Fruit fly (Drosophila melanogaster) S2 (cell line): ENCODE data around the gene TotZ.

Experiments used
- CG8478 ChIP-seq: fragments of >200 bp; optimal IDR thresholded peaks from 2 replicates; lab custom pipeline; 2018
- CTCF ChIP-seq, 2 experiments: fragments of >200 bp; optimal IDR thresholded peaks; 2 replicates each; lab custom pipeline; 2018

DNA sequence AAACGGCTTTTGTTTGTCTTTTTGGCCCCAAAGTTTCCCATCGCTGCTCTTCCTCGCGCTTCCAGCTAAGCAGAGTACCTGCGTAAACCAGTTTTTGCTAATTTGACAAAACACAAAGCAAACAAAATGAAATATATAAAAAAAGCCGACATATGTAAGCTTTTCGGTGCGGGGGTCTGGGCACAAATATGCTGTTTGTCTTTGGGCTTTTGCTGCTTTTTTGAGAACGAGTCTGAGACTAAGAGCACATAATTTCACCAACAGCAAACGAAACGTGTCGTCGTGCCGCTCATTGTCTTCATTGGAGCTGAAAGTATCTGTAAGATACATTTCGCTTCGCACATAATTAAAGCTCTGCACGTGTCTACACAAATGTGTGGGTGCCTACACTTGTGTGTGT lies 38.3 kb downstream of the TotZ start:
- TF ChIP-seq CG8478 (lab: Kevin White, UChicago) (no peak), CTCF (optimal IDR thresholded peaks at IDR 0.05; lab: Kevin White, UChicago) (no peak)
